Fruit fly (Drosophila melanogaster): ENCODE measurements around the gene fzy.

Gene fzy

DNA sequence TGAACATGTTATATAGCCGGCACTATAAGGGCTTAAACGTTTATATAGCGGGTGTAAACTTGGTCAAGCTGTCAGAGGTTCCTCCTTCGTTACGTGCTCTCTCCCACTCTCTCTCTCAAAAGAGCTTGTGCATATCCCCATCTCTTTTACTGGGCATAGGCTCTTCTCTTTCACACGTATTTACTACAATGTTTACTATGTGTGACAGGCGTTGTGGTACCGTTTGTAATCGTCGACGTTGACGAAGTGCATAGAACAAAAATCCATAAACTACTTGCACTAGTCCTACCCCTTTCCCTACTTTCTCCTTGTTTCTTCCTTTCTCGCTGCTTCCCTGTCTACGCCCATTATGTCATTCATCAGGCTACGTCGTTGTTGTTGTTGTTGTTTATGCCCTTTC is 33.9 kb upstream of the fzy start:
- TF ChIP-seq CG17801 (GFP tag; optimal IDR thresholded peaks at IDR 0.05; ENCODE audit: partially characterized antibody) = no peak

DNA sequence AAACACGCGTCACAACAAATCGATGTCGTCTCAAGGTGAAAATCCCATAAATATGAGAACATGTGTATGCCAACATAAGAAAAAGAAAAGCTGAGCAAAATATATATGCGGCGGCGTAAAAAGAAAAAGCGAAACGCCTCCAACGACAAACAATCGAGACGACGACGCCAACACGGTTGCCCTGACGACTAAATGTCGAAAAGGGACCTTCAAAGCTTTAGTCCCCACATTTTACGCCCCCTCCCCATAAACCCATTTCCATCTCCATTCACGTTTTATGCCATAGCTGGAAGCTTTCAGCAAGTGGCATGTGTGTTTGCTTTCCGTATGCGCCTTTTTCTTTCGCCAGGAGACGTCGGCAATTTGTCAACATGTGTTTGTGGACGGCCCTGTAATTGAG is 32.8 kb upstream of the fzy start:
- TF ChIP-seq CG17801 (GFP tag; optimal IDR thresholded peaks at IDR 0.05; ENCODE audit: partially characterized antibody) = no peak

DNA sequence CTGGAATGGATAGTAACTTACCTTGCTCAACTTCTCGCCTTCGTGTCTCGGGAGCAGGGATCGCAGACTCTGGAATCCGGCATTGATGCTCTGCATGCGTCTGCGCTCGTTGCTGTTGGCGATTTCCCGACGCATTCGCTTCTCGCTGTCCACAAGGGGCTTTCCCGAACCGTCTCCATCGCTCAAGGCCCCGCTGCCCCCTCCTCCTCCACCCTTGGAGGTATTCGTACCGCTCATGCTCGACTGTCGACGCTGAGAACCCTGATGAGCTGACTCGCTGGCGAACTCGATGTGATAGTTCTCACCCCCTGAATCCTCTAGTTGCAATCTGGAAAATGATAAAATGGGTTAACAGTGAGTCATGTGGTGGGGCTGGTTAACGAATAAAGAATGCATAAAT is 31.9 kb upstream of the fzy start:
- TF ChIP-seq CG17801 (GFP tag; optimal IDR thresholded peaks at IDR 0.05; ENCODE audit: partially characterized antibody) = no peak

DNA sequence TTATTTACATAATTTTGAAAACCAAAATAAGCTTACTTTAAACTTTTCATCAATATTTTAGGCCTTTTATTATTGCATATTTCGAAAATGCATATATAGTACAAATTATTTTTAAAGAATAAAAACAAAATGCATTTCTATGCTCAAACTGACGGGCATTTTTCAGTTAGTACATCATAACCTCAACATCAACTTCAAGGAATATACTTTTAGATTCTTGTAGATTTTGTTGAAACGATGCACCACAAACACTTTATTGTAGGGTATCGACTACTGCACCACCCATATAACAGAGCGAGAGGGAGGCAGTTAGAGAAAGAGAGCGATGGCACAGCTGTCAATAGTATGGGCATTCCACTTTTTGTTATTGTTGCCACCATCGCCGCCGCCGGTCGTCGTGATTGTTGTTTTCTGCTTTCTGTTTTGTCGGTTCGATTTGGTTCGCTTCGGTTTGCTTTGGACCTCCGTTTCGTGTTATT is 30.9 kb upstream of the fzy start:
- TF ChIP-seq CG17801 (GFP tag; optimal IDR thresholded peaks at IDR 0.05; ENCODE audit: partially characterized antibody) = peak; percentile 81

DNA sequence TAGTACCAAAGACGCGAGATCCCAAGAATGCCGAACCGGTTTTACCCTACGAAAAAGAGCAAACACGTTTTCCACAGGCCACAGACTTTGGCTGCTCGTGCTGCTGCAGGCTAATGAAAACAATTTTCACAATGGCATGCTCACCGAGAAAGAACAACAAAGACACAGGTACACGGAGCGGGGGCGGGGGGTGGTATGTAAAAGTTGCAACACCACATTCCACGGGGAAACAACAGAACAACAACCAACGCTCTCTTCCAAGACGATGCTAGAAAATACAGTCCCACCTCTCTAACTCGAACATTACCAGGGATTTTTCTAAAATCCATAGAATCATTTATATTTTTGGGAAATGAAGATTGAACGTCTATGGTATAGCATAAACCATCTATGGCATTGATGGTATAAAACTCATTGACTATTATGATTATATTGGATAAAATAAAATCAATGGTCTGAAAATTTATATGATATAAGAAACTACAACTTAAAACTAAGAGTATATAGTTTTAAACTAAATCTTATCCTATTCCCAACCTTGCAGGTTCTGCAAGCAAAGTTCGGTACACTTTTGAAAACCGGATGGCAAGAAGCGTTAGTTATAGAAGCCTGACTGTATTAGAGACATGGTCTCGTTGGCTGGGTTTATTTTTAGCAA is 29.2 kb upstream of the fzy start:
- TF ChIP-seq CG17801 (GFP tag; optimal IDR thresholded peaks at IDR 0.05; ENCODE audit: partially characterized antibody) = no peak

DNA sequence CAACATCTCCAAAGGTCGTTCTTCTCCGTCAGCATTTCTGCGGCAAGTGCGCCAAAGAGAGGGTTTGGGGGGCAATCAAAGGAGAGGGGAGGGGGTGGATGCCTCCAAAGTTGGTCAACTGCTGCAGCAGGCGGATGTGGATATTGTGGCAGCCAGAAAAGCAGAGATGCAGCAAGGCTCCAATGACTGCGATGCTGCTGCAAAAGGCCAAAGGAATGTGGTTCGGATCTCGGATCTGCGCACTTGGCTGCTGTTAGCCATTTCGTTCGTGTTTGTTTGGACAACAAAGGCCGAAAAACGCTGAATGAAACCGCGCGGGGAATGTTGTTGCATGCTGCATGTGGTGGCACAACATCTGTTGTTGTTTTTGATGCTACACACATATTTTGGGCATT is 28.7 kb upstream of the fzy start:
- TF ChIP-seq CG17801 (GFP tag; optimal IDR thresholded peaks at IDR 0.05; ENCODE audit: partially characterized antibody) = no peak

DNA sequence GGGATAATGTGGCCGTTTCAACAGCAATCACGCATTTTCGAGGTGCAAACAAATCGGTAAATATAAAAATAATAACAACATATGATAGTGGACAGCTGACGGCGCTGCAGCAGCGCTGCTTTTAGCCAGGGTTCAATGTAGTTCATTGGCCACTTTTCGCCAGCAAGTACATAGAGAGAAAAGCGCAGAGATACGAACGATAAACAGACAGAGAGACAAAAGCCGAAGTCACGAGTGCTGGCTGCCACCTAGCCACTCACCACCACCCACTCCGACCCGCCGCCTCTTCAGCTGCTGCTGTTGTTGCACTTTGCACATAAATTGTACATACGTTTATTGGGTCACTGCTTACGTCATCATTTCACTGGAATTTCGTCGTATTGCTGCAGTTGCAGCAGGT is 27.9 kb upstream of the fzy start:
- TF ChIP-seq CG17801 (GFP tag; optimal IDR thresholded peaks at IDR 0.05; ENCODE audit: partially characterized antibody) = no peak

DNA sequence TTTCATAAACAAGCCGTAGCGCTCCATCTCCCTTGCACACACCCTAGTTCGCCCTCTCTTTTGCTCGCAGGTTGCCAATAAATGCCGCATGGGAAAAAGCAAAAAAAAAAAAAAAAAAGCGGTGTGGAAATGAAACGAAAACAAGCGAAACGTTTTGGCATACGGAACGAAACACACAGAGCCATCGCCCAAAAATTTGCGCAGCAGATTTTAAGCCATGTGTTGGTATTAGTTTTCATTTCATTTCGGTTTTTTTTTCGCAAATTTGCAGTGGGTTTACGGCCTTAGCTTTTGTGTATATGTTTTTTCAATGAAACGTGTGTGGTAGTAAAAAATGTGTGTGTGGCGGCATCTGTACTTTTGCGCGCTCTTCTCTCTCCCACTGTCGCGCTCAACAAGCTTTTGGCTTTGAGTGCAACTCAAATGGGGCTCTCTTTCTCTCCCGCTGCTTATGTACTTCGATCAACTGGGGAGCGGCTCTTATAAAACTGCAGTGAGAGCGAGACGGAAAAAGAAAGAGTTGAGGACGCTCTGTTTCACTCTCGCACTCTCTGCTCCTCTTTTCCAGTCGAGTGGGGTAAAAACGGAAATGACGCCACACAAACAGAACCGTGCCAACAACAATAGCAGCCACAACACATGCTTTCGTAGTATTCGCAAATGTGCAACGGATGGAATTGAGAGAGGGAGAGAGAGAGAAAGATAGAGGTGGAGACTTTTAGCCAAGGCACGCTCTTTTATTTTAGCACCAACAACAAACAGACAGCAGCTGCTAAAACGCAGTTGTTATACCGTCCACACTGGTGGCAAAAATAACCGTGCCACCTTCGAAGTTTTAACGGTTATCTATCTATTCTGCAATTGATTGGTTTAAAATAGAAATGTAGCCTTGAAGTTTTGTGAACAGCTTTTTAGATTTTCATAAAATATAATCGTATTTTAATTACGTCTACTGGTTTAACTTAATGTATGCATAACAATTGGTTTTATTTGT is 26.2 kb upstream of the fzy start:
- TF ChIP-seq CG17801 (GFP tag; optimal IDR thresholded peaks at IDR 0.05; ENCODE audit: partially characterized antibody) = peak; percentile 76

DNA sequence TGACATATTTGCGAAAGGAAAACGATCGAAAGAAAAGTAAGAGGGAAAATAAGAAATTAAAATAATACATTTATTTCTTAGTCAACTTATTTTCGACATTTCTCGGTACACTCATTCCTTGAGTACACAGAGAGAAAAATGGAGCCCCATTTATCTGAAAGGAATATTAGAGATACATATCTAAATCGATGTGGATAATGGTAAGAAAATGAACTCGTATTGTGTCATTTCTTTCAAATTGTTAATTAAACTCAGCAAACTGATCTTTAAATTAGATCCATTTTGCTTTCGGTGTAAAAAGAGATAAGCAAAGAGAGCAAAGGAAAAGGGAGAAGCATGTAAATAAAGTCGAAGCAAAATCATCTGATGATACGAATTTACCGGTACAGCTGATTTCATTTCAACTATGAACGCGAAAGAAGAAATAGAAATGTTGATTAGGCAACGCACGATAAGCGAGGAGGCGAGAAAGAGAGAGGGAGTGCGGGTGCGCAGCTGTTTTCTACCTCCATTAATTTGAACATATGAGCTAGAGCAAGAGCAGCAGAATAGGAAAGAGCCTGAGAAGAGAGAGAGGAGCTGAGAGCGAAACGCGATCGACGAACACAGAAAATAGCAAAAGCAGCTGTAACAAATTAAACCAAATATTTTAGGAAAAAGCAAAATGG is 24.9 kb upstream of the fzy start:
- peak; percentile 80 for TF ChIP-seq CG17801 (GFP tag; optimal IDR thresholded peaks at IDR 0.05; ENCODE audit: partially characterized antibody)

DNA sequence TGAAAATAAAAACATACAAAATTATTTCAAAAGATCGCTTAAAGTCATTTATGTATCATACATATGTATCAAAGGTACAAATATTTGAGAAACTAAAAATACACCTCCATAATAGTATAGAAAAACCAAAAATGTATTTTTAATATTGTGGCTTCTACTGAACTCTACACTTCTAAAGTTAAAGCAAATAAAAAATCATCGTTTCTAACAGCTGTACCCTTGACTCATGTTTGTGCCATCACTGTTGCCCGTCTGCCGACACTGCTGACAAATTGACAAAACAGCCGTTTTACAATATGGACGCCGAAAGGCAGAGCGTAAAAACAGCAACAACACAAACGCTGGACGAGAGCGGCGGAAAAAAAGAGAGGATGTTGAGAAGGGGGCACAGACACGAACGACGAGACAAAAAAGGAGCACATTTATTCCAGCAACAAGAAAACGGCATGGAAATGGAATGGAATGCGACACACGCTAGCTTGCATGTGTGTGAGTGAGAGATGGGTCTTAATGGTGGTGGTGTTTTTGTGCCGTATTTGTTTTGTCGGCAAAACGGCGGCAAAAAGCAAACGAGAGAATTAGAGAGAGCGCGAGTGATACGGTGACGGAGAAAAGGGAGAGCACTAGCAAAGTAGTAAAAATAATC is 24.3 kb upstream of the fzy start:
- peak; percentile 44 for TF ChIP-seq CG17801 (GFP tag; optimal IDR thresholded peaks at IDR 0.05; ENCODE audit: partially characterized antibody)

DNA sequence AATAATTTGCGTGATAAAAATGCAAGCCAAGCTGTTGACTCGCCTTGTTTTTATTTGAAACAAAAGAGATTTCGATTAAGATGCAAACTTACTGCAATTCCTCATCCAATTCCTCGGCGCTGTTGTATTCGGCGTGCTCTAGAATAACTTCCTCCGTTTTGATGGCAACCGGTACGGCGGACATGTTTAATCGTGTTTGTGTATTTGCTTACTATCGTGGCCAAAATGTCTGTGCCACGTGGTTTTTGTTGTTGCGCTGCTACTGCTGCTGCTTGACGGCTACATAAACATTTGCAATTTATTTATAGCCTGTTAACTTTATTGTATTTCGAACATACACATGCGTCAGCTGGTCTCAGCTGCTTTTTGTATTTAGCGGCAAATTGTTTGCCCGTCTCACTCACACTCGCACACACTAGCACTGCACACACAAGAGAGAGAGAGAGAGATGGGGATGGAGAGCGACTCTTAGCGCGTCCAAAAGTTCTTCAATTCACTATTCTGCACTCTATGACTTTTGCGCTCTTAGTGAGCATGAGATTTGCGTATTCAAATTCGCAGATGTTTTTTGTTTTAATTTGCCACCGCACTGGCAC is 23.7 kb upstream of the fzy start:
- TF ChIP-seq CG17801 (GFP tag; optimal IDR thresholded peaks at IDR 0.05; ENCODE audit: partially characterized antibody) = no peak

DNA sequence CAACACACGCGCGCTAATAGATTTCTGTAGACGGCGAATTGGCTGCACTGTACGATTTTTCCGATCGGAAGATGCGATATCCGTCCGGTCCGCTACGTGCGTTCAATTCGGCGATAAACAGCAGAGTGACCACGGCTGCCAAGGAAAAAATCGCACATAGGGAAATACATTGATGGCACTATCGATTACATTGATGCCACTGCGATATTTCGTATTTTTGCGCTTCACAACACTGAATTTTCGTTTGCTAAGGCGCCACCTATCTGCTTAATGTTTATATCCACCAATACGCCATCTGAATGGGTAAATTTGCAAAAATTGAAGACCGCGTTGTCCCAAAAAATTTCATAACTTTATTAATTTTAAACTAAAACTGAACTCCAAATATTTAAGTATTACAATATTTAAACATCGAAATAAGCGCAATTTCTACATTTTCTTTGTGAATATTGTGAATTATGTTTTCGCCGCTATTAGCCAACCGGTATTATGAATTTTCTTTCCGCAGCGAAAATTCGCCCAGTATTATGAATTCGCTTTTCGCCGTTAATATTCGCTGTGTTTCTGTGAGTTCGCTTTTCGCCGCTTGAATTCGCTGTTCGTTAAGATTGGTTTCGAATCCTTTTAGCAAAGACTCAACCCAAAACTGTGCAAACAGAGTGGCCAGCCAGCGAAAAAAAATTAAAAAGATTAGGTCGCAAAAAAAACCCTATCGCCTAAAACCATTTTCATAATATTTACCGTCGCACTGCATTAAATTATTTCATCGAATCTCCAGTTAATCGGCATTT is 23.0 kb upstream of the fzy start, which contains the start of the genes crp and pkaap:
TSS of gene crp (minus strand) at position 129 of the 791 bp plus-strand sequence.
TSS of gene pkaap (plus strand) at position 689 of the 791 bp plus-strand sequence.
- peak; percentile 71 for TF ChIP-seq CG17801 (GFP tag; optimal IDR thresholded peaks at IDR 0.05; ENCODE audit: partially characterized antibody)

DNA sequence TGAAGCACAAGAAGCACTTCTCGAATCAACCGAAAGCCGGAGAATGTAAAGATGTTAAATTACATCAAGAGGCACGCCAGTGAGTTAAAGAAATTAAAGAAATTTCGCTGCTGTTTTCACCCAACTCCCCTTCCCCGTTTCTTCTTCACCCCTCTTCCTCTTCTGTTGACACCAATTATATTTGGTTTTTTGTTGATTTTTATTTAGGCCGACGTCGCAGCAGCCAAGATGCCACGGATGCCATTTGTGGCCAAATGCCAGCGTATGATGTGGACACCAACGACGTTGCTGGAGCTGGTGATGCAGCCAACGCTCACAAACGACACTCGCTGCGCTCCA is 22.4 kb upstream of the fzy start:
- no peak for TF ChIP-seq CG17801 (GFP tag; optimal IDR thresholded peaks at IDR 0.05; ENCODE audit: partially characterized antibody)

DNA sequence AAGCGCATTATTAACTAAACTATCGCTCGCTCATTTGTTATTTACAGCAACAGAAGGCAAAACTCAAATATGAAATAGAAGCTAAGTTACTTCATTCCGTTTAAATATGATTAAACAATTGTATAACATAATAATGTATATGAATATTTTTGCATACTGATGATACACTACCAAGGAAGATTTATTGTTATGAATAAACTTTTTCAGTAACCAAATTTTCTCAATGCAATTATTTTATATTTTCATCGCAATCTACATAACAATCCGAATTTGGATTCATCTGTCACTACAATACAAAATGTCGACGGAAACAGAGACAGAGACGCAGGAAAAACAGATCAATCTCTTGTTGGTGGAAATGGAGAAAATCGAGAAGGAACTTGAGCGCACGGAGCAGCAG is 19.8 kb upstream of the fzy start, which contains the start of gene CG17329:
TSS of gene CG17329 (plus strand) at position 301 of the 400 bp plus-strand sequence.
- TF ChIP-seq CG17801 (GFP tag; optimal IDR thresholded peaks at IDR 0.05; ENCODE audit: partially characterized antibody) = no peak

All from ovary, adult (tissue).